Fruit fly (Drosophila melanogaster) whole organism, prepupa: ENCODE data around the gene Cks85A.
A peak's percentile ranks its signal among the peaks of the same experiment; 100 is the strongest.

ENCODE experiments used
- CG10631 ChIP-seq: fragments of 200-800 bp; sonication (Bioruptor generic); optimal IDR thresholded peaks from 2 replicates; lab custom pipeline; 2016; ENCODE audit warnings: missing biosample characterization, missing genetic modification characterization
- CG10669 ChIP-seq: fragments of 200-800 bp; sonication (Bioruptor generic); optimal IDR thresholded peaks from 3 replicates; lab custom pipeline; 2018; ENCODE audit warnings: missing biosample characterization, mild to moderate bottlenecking, missing genetic modification characterization, moderate library complexity
- CG15336 ChIP-seq: fragments of 200-800 bp; sonication (Bioruptor generic); IDR thresholded peaks from 2 replicates; pipeline ENCODE4 v1.3.6; 2022; ENCODE audit warnings: missing biosample characterization, missing genetic modification characterization
- CG1621 ChIP-seq: fragments of 200-800 bp; sonication (Bioruptor generic); optimal IDR thresholded peaks from 3 replicates; lab custom pipeline; 2018; ENCODE audit warnings: missing biosample characterization, mild to moderate bottlenecking, missing genetic modification characterization
- CG3032 ChIP-seq: fragments of 200-800 bp; optimal IDR thresholded peaks from 2 replicates; lab custom pipeline; 2019; ENCODE audit warnings: missing biosample characterization, mild to moderate bottlenecking, missing genetic modification characterization, moderate library complexity
- CG32006 ChIP-seq: fragments of 200-800 bp; sonication (Bioruptor generic); optimal IDR thresholded peaks from 3 replicates; lab custom pipeline; 2017; ENCODE audit warnings: missing biosample characterization, mild to moderate bottlenecking, missing genetic modification characterization
- CG34406 ChIP-seq: fragments of 200-800 bp; sonication (Bioruptor generic); optimal IDR thresholded peaks from 3 replicates; lab custom pipeline; 2016; ENCODE audit warnings: missing biosample characterization, missing genetic modification characterization
- CG6276 ChIP-seq: fragments of 200-800 bp; sonication (Bioruptor generic); optimal IDR thresholded peaks from 2 replicates; lab custom pipeline; 2017; ENCODE audit warnings: missing biosample characterization, mild to moderate bottlenecking, missing genetic modification characterization
- CG6792 ChIP-seq: fragments of 200-800 bp; sonication (Bioruptor generic); optimal IDR thresholded peaks from 3 replicates; lab custom pipeline; 2016; ENCODE audit warnings: missing biosample characterization, missing genetic modification characterization
- CG6808 ChIP-seq: fragments of 200-800 bp; sonication (Bioruptor generic); optimal IDR thresholded peaks from 3 replicates; lab custom pipeline; 2017; ENCODE audit warnings: missing biosample characterization, missing genetic modification characterization, mild to moderate bottlenecking, moderate library complexity, missing genetic modification reagents
- CG6854 ChIP-seq: fragments of 200-800 bp; sonication (Bioruptor generic); optimal IDR thresholded peaks from 2 replicates; lab custom pipeline; 2017; ENCODE audit warnings: missing biosample characterization, mild to moderate bottlenecking, missing genetic modification characterization
- CG8119 ChIP-seq: fragments of 200-800 bp; sonication (Bioruptor generic); IDR thresholded peaks from 3 replicates; pipeline ENCODE4 v1.3.6; 2022; ENCODE audit warnings: missing biosample characterization, missing genetic modification characterization
- CG9139 ChIP-seq: fragments of 200-800 bp; sonication (Bioruptor generic); optimal IDR thresholded peaks from 3 replicates; lab custom pipeline; 2017; ENCODE audit warnings: missing biosample characterization, mild to moderate bottlenecking, missing genetic modification characterization
- Eip78C ChIP-seq: fragments of 200-800 bp; sonication (Bioruptor generic); peaks from one replicate; lab custom pipeline; 2016; ENCODE audit warnings: missing biosample characterization, missing genetic modification characterization
- Eip93F ChIP-seq: fragments of 200-800 bp; sonication (Bioruptor generic); optimal IDR thresholded peaks from 2 replicates; lab custom pipeline; 2016; ENCODE audit warnings: missing biosample characterization, mild to moderate bottlenecking, missing genetic modification characterization
- Gug ChIP-seq: fragments of 200-800 bp; sonication (Bioruptor generic); IDR thresholded peaks from 2 replicates; pipeline ENCODE4 v1.3.6; 2022; ENCODE audit warnings: missing biosample characterization, missing genetic modification characterization
- Hr39 ChIP-seq: fragments of 200-800 bp; sonication (Bioruptor generic); optimal IDR thresholded peaks from 2 replicates; lab custom pipeline; 2016; ENCODE audit warnings: missing biosample characterization, missing genetic modification characterization
- Lpt ChIP-seq: fragments of 200-800 bp; sonication (Bioruptor generic); optimal IDR thresholded peaks from 3 replicates; lab custom pipeline; 2016; ENCODE audit warnings: missing biosample characterization, missing genetic modification characterization
- Met ChIP-seq: fragments of 200-800 bp; sonication (Bioruptor generic); optimal IDR thresholded peaks from 3 replicates; lab custom pipeline; 2016; ENCODE audit warnings: missing biosample characterization, missing genetic modification characterization
- OdsH ChIP-seq: fragments of 200-800 bp; sonication (Bioruptor generic); optimal IDR thresholded peaks from 3 replicates; lab custom pipeline; 2016; ENCODE audit warnings: missing biosample characterization, missing genetic modification characterization
- Sox102F ChIP-seq: fragments of 200-800 bp; sonication (Bioruptor generic); optimal IDR thresholded peaks from 2 replicates; lab custom pipeline; 2016; ENCODE audit warnings: missing biosample characterization, mild to moderate bottlenecking, missing genetic modification characterization
- Sox15 ChIP-seq: fragments of 200-800 bp; sonication (Bioruptor generic); optimal IDR thresholded peaks from 3 replicates; lab custom pipeline; 2016; ENCODE audit warnings: missing biosample characterization, missing genetic modification characterization
- achi ChIP-seq: fragments of 200-800 bp; sonication (Bioruptor generic); optimal IDR thresholded peaks from 3 replicates; lab custom pipeline; 2016; ENCODE audit warnings: missing biosample characterization, missing genetic modification characterization
- dsx ChIP-seq: fragments of 200-800 bp; optimal IDR thresholded peaks from 3 replicates; lab custom pipeline; 2019; ENCODE audit warnings: missing biosample characterization, mild to moderate bottlenecking, missing genetic modification characterization, moderate library complexity; ENCODE audit not compliant: poor library complexity, severe bottlenecking
- eg ChIP-seq: fragments of 200-800 bp; sonication (Bioruptor generic); IDR thresholded peaks from 3 replicates; pipeline ENCODE4 v1.3.6; 2022; ENCODE audit warnings: missing biosample characterization, missing genetic modification characterization
- lz ChIP-seq: fragments of 200-800 bp; sonication (Bioruptor generic); optimal IDR thresholded peaks from 3 replicates; lab custom pipeline; 2016; ENCODE audit warnings: missing biosample characterization, missing genetic modification characterization
- salr ChIP-seq, 2 experiments: fragments of 200-800 bp; sonication (Bioruptor generic); optimal IDR thresholded peaks; 3 replicates each; lab custom pipeline; 2016 to 2018; ENCODE audit warnings: missing biosample characterization in 2 of 2, missing genetic modification characterization in 2 of 2, mild to moderate bottlenecking in 1 of 2
- ss ChIP-seq, 2 experiments: fragments of 200-800 bp; sonication (Bioruptor generic); optimal IDR thresholded peaks; 2 replicates in 1 of 2; 3 replicates in 1 of 2; lab custom pipeline; 2017 to 2018; ENCODE audit warnings: mild to moderate bottlenecking in 2 of 2, missing biosample characterization in 2 of 2, missing genetic modification characterization in 2 of 2, moderate library complexity in 1 of 2
- svp ChIP-seq: fragments of 200-800 bp; sonication (Bioruptor generic); peaks from one replicate; lab custom pipeline; 2016; ENCODE audit warnings: missing biosample characterization, missing genetic modification characterization
- vri ChIP-seq: fragments of 200-800 bp; sonication (Bioruptor generic); optimal IDR thresholded peaks from 3 replicates; lab custom pipeline; 2016; ENCODE audit warnings: missing biosample characterization, mild to moderate bottlenecking, missing genetic modification characterization

The Cks85A gene

dm6 chr3R:8669029-8669707, 49.1 kb downstream of the Cks85A start (continued):
- TF ChIP-seq dsx (peak; percentile 97), CG10631 (GFP tag; lab: Kevin White, UChicago) (peak; percentile 98), CG10669 (GFP tag; lab: Kevin White, UChicago) (peak; percentile 98), CG32006 (GFP tag; lab: Kevin White, UChicago) (peak; percentile 98), Hr39 (GFP tag; lab: Kevin White, UChicago) (peak; percentile 96), ss (GFP tag; optimal IDR thresholded peaks at IDR 0.05; lab: Kevin White, UChicago) (peak; percentile 96 to 97), CG34406 (GFP tag; lab: Kevin White, UChicago) (peak; percentile 97), lz (GFP tag; lab: Kevin White, UChicago) (peak; percentile 98), achi (GFP tag; lab: Kevin White, UChicago) (peak; percentile 97), CG1621 (tag; lab: Kevin White, UChicago) (peak; percentile 98), CG8119 (GFP tag; lab: Robert Waterston, UW) (peak; percentile 98), eg (GFP tag; lab: Robert Waterston, UW) (peak; percentile 98), Sox102F (GFP tag; lab: Kevin White, UChicago) (peak; percentile 98), Gug (GFP tag; lab: Robert Waterston, UW) (peak; percentile 96), OdsH (GFP tag; lab: Kevin White, UChicago) (peak; percentile 98)
- TF ChIP-seq, all 60 proteins: peak for 60

DNA sequence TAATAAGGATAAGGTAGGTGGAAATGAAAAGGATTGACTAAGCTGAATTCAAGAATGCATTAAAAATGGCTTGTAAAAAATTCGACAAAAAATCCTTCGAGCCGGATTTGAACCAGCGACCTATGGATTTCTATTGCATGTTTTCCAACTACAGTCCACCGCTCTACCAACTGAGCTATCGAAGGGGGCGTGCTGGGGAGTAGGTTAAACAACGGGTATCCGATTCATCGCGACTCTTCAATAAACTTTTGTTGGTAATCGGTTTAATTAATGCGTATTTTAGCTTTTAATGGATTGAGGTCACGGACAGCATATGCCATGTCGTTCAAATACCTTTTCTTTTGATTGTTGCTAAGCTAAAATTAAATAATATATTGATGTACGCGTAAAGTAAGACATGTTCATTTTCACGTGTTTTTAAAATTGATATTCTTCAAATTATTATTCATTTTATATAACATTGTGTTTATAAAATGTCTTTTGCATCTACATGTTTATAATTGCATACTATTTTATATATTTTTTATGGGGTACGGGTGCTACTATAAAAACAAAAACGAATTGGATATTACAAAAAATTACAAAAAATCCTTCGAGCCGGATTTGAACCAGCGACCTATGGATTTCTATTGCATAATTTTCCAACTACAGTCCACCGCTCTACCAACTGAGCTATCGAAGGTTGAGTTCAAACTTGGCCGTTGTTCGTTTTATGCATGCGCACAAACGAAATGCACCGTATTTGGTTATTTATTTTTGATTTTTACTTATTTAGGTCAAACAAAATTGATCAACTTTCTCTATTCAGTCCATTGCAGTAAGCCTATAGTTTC, 50.0 kb downstream of the Cks85A start:
- TF ChIP-seq Eip93F (GFP tag; lab: Kevin White, UChicago) (peak; percentile 3), Eip78C (GFP tag; lab: Kevin White, UChicago) (peak; percentile 65), vri (GFP tag; lab: Kevin White, UChicago) (peak; percentile 81), svp (peak; percentile 63), salr (GFP tag; optimal IDR thresholded peaks at IDR 0.05; lab: Kevin White, UChicago) (no peak), CG8119 (GFP tag; lab: Robert Waterston, UW) (no peak)

DNA sequence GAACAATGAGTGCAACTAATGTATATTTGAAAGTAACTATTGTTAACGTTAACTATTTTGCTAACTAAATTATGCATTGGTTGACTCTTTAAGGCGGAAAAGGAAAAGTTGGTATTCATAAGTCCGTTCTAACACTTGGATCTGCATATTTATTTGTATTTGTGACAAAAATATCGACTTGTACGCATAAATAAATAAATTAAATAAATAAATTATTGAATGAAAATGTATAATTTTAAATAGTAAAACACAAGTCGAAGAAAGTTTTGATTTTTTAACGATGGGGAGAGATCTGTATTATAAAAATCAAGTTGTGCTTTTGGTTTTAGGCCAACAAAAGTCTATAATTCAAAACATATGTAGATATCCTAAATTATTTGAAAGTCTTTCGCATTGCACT, 50.7 kb downstream of the Cks85A start, which contains the start of gene CG8036:
Gene CG8036 (plus strand): TSS at position 301 of the 400 bp plus-strand sequence.
- TF ChIP-seq CG6276 = no peak
- TF ChIP-seq Sox15 (GFP tag; lab: Kevin White, UChicago) = no peak
- TF ChIP-seq eg (GFP tag; lab: Robert Waterston, UW) = no peak
- TF ChIP-seq Met (GFP tag; lab: Kevin White, UChicago) = no peak
- TF ChIP-seq CG6854 = no peak
- no peak for TF ChIP-seq ss (GFP tag; optimal IDR thresholded peaks at IDR 0.05; lab: Kevin White, UChicago)
- TF ChIP-seq Lpt (GFP tag; lab: Kevin White, UChicago) = no peak
- no peak for TF ChIP-seq CG15336 (GFP tag; lab: Robert Waterston, UW)
- no peak for TF ChIP-seq CG6792 (GFP tag; lab: Kevin White, UChicago)
- no peak for TF ChIP-seq CG3032 (tag; lab: Kevin White, UChicago)
- TF ChIP-seq CG9139 = no peak

DNA sequence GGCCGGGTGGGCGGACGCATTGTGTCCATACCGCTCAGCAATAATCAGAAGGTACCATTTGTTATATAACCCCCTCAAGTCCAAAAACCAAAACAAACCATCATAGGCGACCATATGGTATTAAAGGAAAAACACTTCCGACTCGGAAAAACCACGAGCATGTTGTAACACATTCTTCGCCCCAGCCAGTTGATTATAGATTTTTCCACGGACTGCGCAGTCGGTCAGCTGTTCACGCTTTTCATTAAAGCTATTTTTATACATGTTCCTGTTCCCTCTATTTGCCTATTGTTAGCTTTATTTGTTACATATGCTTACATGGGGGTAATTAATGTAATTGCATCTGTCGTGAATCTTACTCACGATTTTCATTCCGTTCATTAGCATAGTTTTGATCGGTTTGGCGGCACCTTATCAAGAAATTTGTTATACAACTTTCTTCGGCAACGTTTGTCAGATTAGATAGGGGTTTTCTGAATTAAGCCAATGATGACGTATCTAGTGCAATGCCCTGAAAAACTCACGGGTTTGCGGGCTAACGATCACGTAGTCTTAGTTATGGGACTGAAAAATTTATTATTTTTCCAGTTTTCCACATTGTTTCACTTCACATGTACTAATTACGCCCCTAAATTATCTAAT, 53.4 kb downstream of the Cks85A start:
- TF ChIP-seq vri (GFP tag; lab: Kevin White, UChicago) (peak; percentile 84), CG6808 (GFP tag; lab: Kevin White, UChicago) (no peak)
